Worm (Caenorhabditis elegans) whole organism, midembryonic: ENCODE results near the gene spp-6.

Source experiments
- T22C8.4 ChIP-seq: fragments of 200-800 bp; sonication (Bioruptor generic); IDR thresholded peaks from 2 replicates; pipeline ENCODE4 v1.3.6; 2022; ENCODE audit warnings: missing genetic modification characterization, missing compliant biosample characterization
- cog-1 ChIP-seq: sonication (generic microtip); optimal IDR thresholded peaks from 2 replicates; lab custom pipeline; 2016; ENCODE audit warnings: missing genetic modification characterization, missing compliant biosample characterization
- flt-1 ChIP-seq: fragments of 200-800 bp; sonication (Bioruptor generic); IDR thresholded peaks from 2 replicates; pipeline ENCODE4 v1.3.6; 2022; ENCODE audit warnings: missing genetic modification characterization, missing compliant biosample characterization
- med-1 ChIP-seq: sonication (generic microtip); optimal IDR thresholded peaks from 2 replicates; lab custom pipeline; 2017; ENCODE audit warnings: missing genetic modification characterization, mild to moderate bottlenecking, missing compliant biosample characterization, antibody characterized with exemption, missing genetic modification reagents; ENCODE audit not compliant: insufficient read depth
- ref-1 ChIP-seq: fragments of 200-800 bp; sonication (Bioruptor generic); conservative IDR thresholded peaks from 2 replicates; pipeline ENCODE4 v1.3.6; 2022; ENCODE audit warnings: missing genetic modification reagents, missing genetic modification characterization, missing compliant biosample characterization
- ztf-29 ChIP-seq: fragments of 200-800 bp; sonication (Bioruptor generic); IDR thresholded peaks from 2 replicates; pipeline ENCODE4 v1.3.6; 2022; ENCODE audit warnings: missing genetic modification reagents, missing genetic modification characterization, missing compliant biosample characterization

DNA sequence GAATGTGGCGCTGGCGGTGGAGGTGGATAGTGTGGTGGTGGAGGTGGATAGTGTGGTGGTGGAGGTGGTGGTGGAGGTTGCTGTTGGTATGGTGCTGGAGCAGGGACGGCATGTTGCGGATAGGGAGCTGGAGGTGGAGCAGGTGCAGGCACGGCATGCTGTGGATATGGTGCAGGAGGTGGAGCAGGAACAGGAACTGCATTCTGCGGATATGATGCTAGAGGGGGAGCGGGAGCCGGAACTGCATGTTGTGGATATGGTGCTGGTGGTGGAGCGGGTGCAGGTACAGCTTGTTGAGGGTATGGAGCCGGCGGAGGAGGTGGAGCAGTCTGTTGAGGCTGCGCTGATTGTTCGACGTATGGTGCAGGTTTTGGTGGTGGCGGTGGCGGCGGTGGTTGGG, 48.2 kb upstream of the spp-6 start:
- TF ChIP-seq T22C8.4 (GFP tag; lab: Robert Waterston, UW): no peak
- no peak for TF ChIP-seq med-1 (GFP tag; lab: Kevin White, UChicago)
- no peak for TF ChIP-seq ref-1
- no peak for TF ChIP-seq flt-1 (GFP tag; lab: Robert Waterston, UW)
- no peak for TF ChIP-seq cog-1 (tag; lab: Kevin White, UChicago)
- no peak for TF ChIP-seq ztf-29
